2 fruit fly cellular contexts compared by ENCODE assay signal in the genomic region with DNA sequence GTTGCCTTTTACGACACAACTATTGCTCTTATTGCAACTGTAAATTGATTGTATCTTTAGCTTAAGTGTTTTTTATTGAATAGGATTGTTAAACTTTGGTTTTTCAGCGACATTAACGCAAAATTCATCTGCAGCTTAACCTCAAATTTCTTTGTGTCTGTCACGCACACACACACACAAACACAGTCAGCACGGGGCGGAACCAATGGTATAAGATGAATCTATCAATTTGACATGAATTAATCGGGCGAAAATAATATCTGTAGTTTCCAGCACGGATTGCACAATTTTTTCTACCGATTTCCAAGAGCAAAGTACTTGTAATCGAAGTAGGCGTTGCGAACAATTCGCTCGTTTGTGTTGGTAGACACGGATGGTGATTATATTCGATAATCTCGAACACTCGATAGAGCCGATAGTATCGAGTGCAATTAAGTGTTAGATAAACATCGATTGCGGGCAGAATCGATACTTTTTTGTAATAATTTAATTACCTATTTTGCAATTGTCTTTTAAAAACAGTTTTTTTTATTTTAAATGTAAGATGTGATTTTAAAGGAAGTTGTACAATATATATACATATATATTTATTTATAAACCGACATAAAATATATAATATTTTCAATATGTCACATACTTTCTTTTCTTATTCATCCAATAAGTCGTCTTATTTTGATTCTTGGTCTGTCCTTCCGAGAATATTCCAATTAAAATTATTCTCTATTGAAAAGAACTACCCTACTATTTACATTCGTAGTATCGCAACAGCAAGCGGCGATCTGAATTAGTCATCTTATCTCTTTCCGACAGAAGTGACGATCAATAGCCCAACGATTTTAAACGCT.
TF ChIP-seq lines count a peak whose summit lies in the region.

PRL-1 (minus strand) TSS at position 380 of the 845 bp plus-strand sequence.
EndoGI (plus strand) TSS at position 462 of the 845 bp plus-strand sequence.

TF ChIP-seq in whole organism, embryonic, 481 proteins besides CTCF, POLR2A, EP300 and RAD21 (continued from another document and continues in another):
- TF ChIP-seq YL-1 (GFP tag; optimal IDR thresholded peaks at IDR 0.05; lab: Kevin White, UChicago): peak; percentile 69
- no peak for TF ChIP-seq h (optimal IDR thresholded peaks at IDR 0.05; lab: Kevin White, UChicago)
- no peak for TF ChIP-seq pfk (GFP tag; optimal IDR thresholded peaks at IDR 0.05; lab: Kevin White, UChicago)
- TF ChIP-seq seq (GFP tag; IDR thresholded peaks at IDR 0.05; lab: Robert Waterston, UW): 0 out of 2 replicates have a peak, but pooled peaks have one; percentile 62
- no peak; the same call in 1 of the 2 replicates for TF ChIP-seq NFAT (GFP tag; IDR thresholded peaks at IDR 0.05; lab: Robert Waterston, UW)
- TF ChIP-seq jing (GFP tag; optimal IDR thresholded peaks at IDR 0.05; lab: Kevin White, UChicago): no peak
- TF ChIP-seq Taf1 (GFP tag; IDR thresholded peaks at IDR 0.05; lab: Robert Waterston, UW): peak; percentile 64; the same call in 1 of the 2 replicates
- TF ChIP-seq CG30403 (GFP tag; optimal IDR thresholded peaks at IDR 0.05; lab: Kevin White, UChicago): peak; percentile 71
- TF ChIP-seq Lhr (GFP tag; optimal IDR thresholded peaks at IDR 0.05; lab: Kevin White, UChicago): peak; percentile 4
- peak; percentile 85 for TF ChIP-seq CG7839 (tag; optimal IDR thresholded peaks at IDR 0.05; lab: Kevin White, UChicago)
- TF ChIP-seq Usf (GFP tag; optimal IDR thresholded peaks at IDR 0.05; lab: Kevin White, UChicago): no peak
- TF ChIP-seq CG9727 (GFP tag; optimal IDR thresholded peaks at IDR 0.05; lab: Kevin White, UChicago): peak; percentile 71
- no peak; the same call in 1 of the 2 replicates for TF ChIP-seq E2f1 (GFP tag; IDR thresholded peaks at IDR 0.05; lab: Robert Waterston, UW)
- no peak for TF ChIP-seq CG5245 (GFP tag; optimal IDR thresholded peaks at IDR 0.05; lab: Kevin White, UChicago)
- TF ChIP-seq vnd (GFP tag; IDR thresholded peaks at IDR 0.05; lab: Robert Waterston, UW; ENCODE audit: partially characterized antibody): peak; percentile 100
- peak; percentile 59; the same call in 1 of the 2 replicates for TF ChIP-seq CG10321 (GFP tag; IDR thresholded peaks at IDR 0.05; lab: Robert Waterston, UW)
- no peak for TF ChIP-seq z (GFP tag; IDR thresholded peaks at IDR 0.05; lab: Robert Waterston, UW)
- no peak for TF ChIP-seq CG11456 (GFP tag; IDR thresholded peaks at IDR 0.05; lab: Robert Waterston, UW)
- TF ChIP-seq CG18619 (GFP tag; optimal IDR thresholded peaks at IDR 0.05; lab: Kevin White, UChicago): peak; percentile 60
- peak; percentile 11 for TF ChIP-seq Jarid2 (GFP tag; optimal IDR thresholded peaks at IDR 0.05; lab: Kevin White, UChicago)
- no peak for TF ChIP-seq ERR (GFP tag; optimal IDR thresholded peaks at IDR 0.05; lab: Kevin White, UChicago)
- TF ChIP-seq CG10654 (GFP tag; optimal IDR thresholded peaks at IDR 0.05; lab: Kevin White, UChicago): peak; percentile 65
- peak; percentile 98 for TF ChIP-seq CG42726 (GFP tag; IDR thresholded peaks at IDR 0.05; lab: Robert Waterston, UW; ENCODE audit: partially characterized antibody)
- TF ChIP-seq p53 (GFP tag; optimal IDR thresholded peaks at IDR 0.05; lab: Kevin White, UChicago): no peak
- peak; percentile 87 for TF ChIP-seq Fer3 (tag; optimal IDR thresholded peaks at IDR 0.05; lab: Kevin White, UChicago)
- TF ChIP-seq nerfin-2 (GFP tag; IDR thresholded peaks at IDR 0.05; lab: Robert Waterston, UW; ENCODE audit: partially characterized antibody): peak; percentile 100
- TF ChIP-seq CG31388 (GFP tag; optimal IDR thresholded peaks at IDR 0.05; lab: Kevin White, UChicago): no peak
- TF ChIP-seq CG1233 (GFP tag; optimal IDR thresholded peaks at IDR 0.05; lab: Kevin White, UChicago): peak; percentile 66
- no peak; the same call in 2 of the 3 replicates for TF ChIP-seq CG2889 (GFP tag; IDR thresholded peaks at IDR 0.05; lab: Robert Waterston, UW)
- peak; percentile 16 for TF ChIP-seq CG16815 (GFP tag; optimal IDR thresholded peaks at IDR 0.05; lab: Kevin White, UChicago)
- peak; percentile 76 for TF ChIP-seq CG3847 (GFP tag; IDR thresholded peaks at IDR 0.05; lab: Robert Waterston, UW)
- TF ChIP-seq CG6175 (GFP tag; IDR thresholded peaks at IDR 0.05; lab: Robert Waterston, UW): no peak
- TF ChIP-seq E2f2 (GFP tag; IDR thresholded peaks at IDR 0.05; lab: Robert Waterston, UW): peak; percentile 56; the same call in 1 of the 2 replicates
- TF ChIP-seq nerfin-1 (tag; optimal IDR thresholded peaks at IDR 0.05; lab: Kevin White, UChicago): peak; percentile 66
- no peak for TF ChIP-seq usp (GFP tag; optimal IDR thresholded peaks at IDR 0.05; lab: Kevin White, UChicago)
- TF ChIP-seq salm (tag; optimal IDR thresholded peaks at IDR 0.05; lab: Kevin White, UChicago): peak; percentile 61
- peak; percentile 14 for TF ChIP-seq chn (GFP tag; optimal IDR thresholded peaks at IDR 0.05; lab: Kevin White, UChicago)
- TF ChIP-seq bsh (GFP tag; optimal IDR thresholded peaks at IDR 0.05; lab: Kevin White, UChicago): peak in 1 of 2 experiments; percentile 84
- no peak for TF ChIP-seq sc (optimal IDR thresholded peaks at IDR 0.05; lab: Kevin White, UChicago)
- no peak for TF ChIP-seq sc (GFP tag; optimal IDR thresholded peaks at IDR 0.05; lab: Kevin White, UChicago)
- TF ChIP-seq sens (GFP tag; lab: Kevin White, UChicago): peak; percentile 86
- TF ChIP-seq CG10209 (GFP tag; optimal IDR thresholded peaks at IDR 0.05; lab: Kevin White, UChicago): peak; percentile 67
- TF ChIP-seq maf-S (GFP tag; optimal IDR thresholded peaks at IDR 0.05; lab: Kevin White, UChicago): no peak
- peak; percentile 86 for TF ChIP-seq pzg (GFP tag; optimal IDR thresholded peaks at IDR 0.05; lab: Kevin White, UChicago)
- TF ChIP-seq CG18011 (GFP tag; optimal IDR thresholded peaks at IDR 0.05; lab: Kevin White, UChicago): peak; percentile 90
- TF ChIP-seq CG10147 (GFP tag; optimal IDR thresholded peaks at IDR 0.05; lab: Kevin White, UChicago): peak; percentile 80
- TF ChIP-seq CG6813 (GFP tag; optimal IDR thresholded peaks at IDR 0.05; lab: Kevin White, UChicago): peak; percentile 54
- peak; percentile 44; the same call in 1 of the 2 replicates for TF ChIP-seq ara (GFP tag; IDR thresholded peaks at IDR 0.05; lab: Robert Waterston, UW)
- no peak for TF ChIP-seq Optix (GFP tag; IDR thresholded peaks at IDR 0.05; lab: Robert Waterston, UW)
- TF ChIP-seq caup (GFP tag; optimal IDR thresholded peaks at IDR 0.05; lab: Kevin White, UChicago; ENCODE audit: severe bottlenecking): peak; percentile 71
- peak; percentile 86 for TF ChIP-seq Drgx (GFP tag; IDR thresholded peaks at IDR 0.05; lab: Robert Waterston, UW)
- TF ChIP-seq CG10462 (GFP tag; optimal IDR thresholded peaks at IDR 0.05; lab: Kevin White, UChicago): peak; percentile 19
- no peak for TF ChIP-seq Bdp1 (GFP tag; optimal IDR thresholded peaks at IDR 0.05; lab: Kevin White, UChicago)
- no peak for TF ChIP-seq Oaz (GFP tag; IDR thresholded peaks at IDR 0.05; lab: Robert Waterston, UW)
- TF ChIP-seq gsb (GFP tag; IDR thresholded peaks at IDR 0.05; lab: Robert Waterston, UW): no peak; the same call in 1 of the 2 replicates
- peak; percentile 57 for TF ChIP-seq fd96Cb (tag; optimal IDR thresholded peaks at IDR 0.05; lab: Kevin White, UChicago)
- peak; percentile 49 for TF ChIP-seq CG33557 (GFP tag; optimal IDR thresholded peaks at IDR 0.05; lab: Kevin White, UChicago)
- peak; percentile 88 for TF ChIP-seq CG8924 (tag; optimal IDR thresholded peaks at IDR 0.05; lab: Kevin White, UChicago)
- TF ChIP-seq CG12071 (GFP tag; optimal IDR thresholded peaks at IDR 0.05; lab: Kevin White, UChicago): no peak

TF ChIP-seq in whole organism, prepupa, 60 proteins besides CTCF, POLR2A, EP300 and RAD21 (continued from another document):
- TF ChIP-seq CG15336 (GFP tag; IDR thresholded peaks at IDR 0.05; lab: Robert Waterston, UW) (peak; percentile 93), cyc (GFP tag; optimal IDR thresholded peaks at IDR 0.05; lab: Kevin White, UChicago) (peak; percentile 49), dsx (GFP tag; optimal IDR thresholded peaks at IDR 0.05; lab: Kevin White, UChicago; ENCODE audit: poor library complexity, severe bottlenecking) (peak; percentile 79), fd85E (GFP tag; optimal IDR thresholded peaks at IDR 0.05; lab: Kevin White, UChicago) (no peak), Eip75B (GFP tag; optimal IDR thresholded peaks at IDR 0.05; lab: Kevin White, UChicago) (peak; percentile 15), CG34406 (GFP tag; optimal IDR thresholded peaks at IDR 0.05; lab: Kevin White, UChicago) (peak; percentile 86), salr (GFP tag; optimal IDR thresholded peaks at IDR 0.05; lab: Kevin White, UChicago) (peak in 1 of 2 experiments; percentile 76), CG8119 (GFP tag; IDR thresholded peaks at IDR 0.05; lab: Robert Waterston, UW) (peak; percentile 92), CG7368 (GFP tag; optimal IDR thresholded peaks at IDR 0.05; lab: Kevin White, UChicago) (peak; percentile 65), CG10669 (GFP tag; optimal IDR thresholded peaks at IDR 0.05; lab: Kevin White, UChicago) (peak; percentile 61), CG6276 (GFP tag; optimal IDR thresholded peaks at IDR 0.05; lab: Kevin White, UChicago) (no peak), CG11294 (GFP tag; IDR thresholded peaks at IDR 0.05; lab: Robert Waterston, UW) (peak; percentile 68; the same call in 1 of the 2 replicates), Smox (GFP tag; optimal IDR thresholded peaks at IDR 0.05; lab: Kevin White, UChicago) (peak; percentile 36), CG32006 (GFP tag; optimal IDR thresholded peaks at IDR 0.05; lab: Kevin White, UChicago) (peak; percentile 68), Sox14 (GFP tag; optimal IDR thresholded peaks at IDR 0.05; lab: Kevin White, UChicago) (peak; percentile 68)
